Worm (Caenorhabditis elegans) whole organism, young adult: ENCODE results near the gene arx-5.

Experiments used
- B0261.1 ChIP-seq: sonication (generic microtip); optimal IDR thresholded peaks from 2 replicates; lab custom pipeline; 2016; ENCODE audit warnings: mild to moderate bottlenecking, missing genetic modification characterization, moderate library complexity, missing compliant biosample characterization
- C06A6.2 ChIP-seq: fragments of 200-800 bp; sonication (Bioruptor generic); conservative IDR thresholded peaks from 2 replicates; pipeline ENCODE4 v1.3.6; 2022; ENCODE audit warnings: missing genetic modification characterization, missing compliant biosample characterization
- C17E4.6 ChIP-seq: fragments of 200-800 bp; sonication (Bioruptor generic); IDR thresholded peaks from 2 replicates; pipeline ENCODE4 v1.3.6; 2022; ENCODE audit warnings: missing genetic modification reagents, missing genetic modification characterization, missing compliant biosample characterization
- F10E7.11 ChIP-seq: sonication (generic microtip); optimal IDR thresholded peaks from 2 replicates; lab custom pipeline; 2017; ENCODE audit warnings: mild to moderate bottlenecking, missing genetic modification characterization, moderate library complexity, missing compliant biosample characterization
- F23B12.7 ChIP-seq: sonication (generic microtip); optimal IDR thresholded peaks from 2 replicates; lab custom pipeline; 2017; ENCODE audit warnings: missing genetic modification characterization, mild to moderate bottlenecking, missing compliant biosample characterization, antibody characterized with exemption, moderate library complexity; ENCODE audit not compliant: insufficient read depth
- F33H1.4 ChIP-seq: fragments of 200-800 bp; sonication (Bioruptor generic); IDR thresholded peaks from 2 replicates; pipeline ENCODE4 v1.3.6; 2022; ENCODE audit warnings: missing genetic modification reagents, missing genetic modification characterization, missing compliant biosample characterization
- F37B4.10 ChIP-seq: fragments of 200-800 bp; sonication (Bioruptor generic); IDR thresholded peaks from 2 replicates; pipeline ENCODE4 v1.3.6; 2022; ENCODE audit warnings: missing genetic modification characterization, missing compliant biosample characterization
- F49E8.2 ChIP-seq: sonication (generic microtip); optimal IDR thresholded peaks from 3 replicates; lab custom pipeline; 2017; ENCODE audit warnings: missing genetic modification characterization, mild to moderate bottlenecking, missing compliant biosample characterization, antibody characterized with exemption, moderate library complexity; ENCODE audit not compliant: insufficient read depth
- T26A5.8 ChIP-seq: sonication (generic microtip); optimal IDR thresholded peaks from 2 replicates; lab custom pipeline; 2016; ENCODE audit warnings: missing genetic modification characterization, missing compliant biosample characterization
- Y79H2A.3 ChIP-seq: fragments of 200-800 bp; sonication (Bioruptor generic); conservative IDR thresholded peaks from 2 replicates; pipeline ENCODE4 v1.3.6; 2022; ENCODE audit warnings: missing genetic modification reagents, missing genetic modification characterization, missing compliant biosample characterization
- aptf-3 ChIP-seq: fragments of 200-800 bp; sonication (Bioruptor generic); IDR thresholded peaks from 2 replicates; pipeline ENCODE4 v1.3.6; 2022; ENCODE audit warnings: missing genetic modification characterization, missing compliant biosample characterization
- athp-1 ChIP-seq: sonication (generic microtip); optimal IDR thresholded peaks from 2 replicates; lab custom pipeline; 2017; ENCODE audit warnings: mild to moderate bottlenecking, missing genetic modification characterization, missing compliant biosample characterization
- attf-3 ChIP-seq: fragments of 200-800 bp; sonication (Bioruptor generic); conservative IDR thresholded peaks from 2 replicates; pipeline ENCODE4 v1.3.6; 2022; ENCODE audit warnings: missing genetic modification reagents, missing genetic modification characterization, missing compliant biosample characterization
- attf-6 ChIP-seq: fragments of 200-800 bp; sonication (Bioruptor generic); IDR thresholded peaks from 2 replicates; pipeline ENCODE4 v1.3.6; 2022; ENCODE audit warnings: missing genetic modification reagents, missing genetic modification characterization, missing compliant biosample characterization
- bed-1 ChIP-seq: fragments of 200-800 bp; sonication (Bioruptor generic); IDR thresholded peaks from 2 replicates; pipeline ENCODE4 v1.3.6; 2022; ENCODE audit warnings: missing genetic modification reagents, missing genetic modification characterization, missing compliant biosample characterization
- ccch-3 ChIP-seq: fragments of 200-800 bp; sonication (Bioruptor generic); optimal IDR thresholded peaks from 2 replicates; lab custom pipeline; 2018; ENCODE audit warnings: mild to moderate bottlenecking, missing genetic modification characterization, missing compliant biosample characterization
- cebp-2 ChIP-seq: fragments of 200-800 bp; sonication (Bioruptor generic); IDR thresholded peaks from 2 replicates; pipeline ENCODE4 v1.3.6; 2022; ENCODE audit warnings: missing genetic modification characterization, missing compliant biosample characterization
- ceh-58 ChIP-seq: fragments of 200-800 bp; sonication (Bioruptor generic); IDR thresholded peaks from 2 replicates; pipeline ENCODE4 v1.3.6; 2022; ENCODE audit warnings: missing genetic modification characterization, missing compliant biosample characterization
- dox-1 ChIP-seq: fragments of 200-800 bp; sonication (Bioruptor generic); IDR thresholded peaks from 2 replicates; pipeline ENCODE4 v1.3.6; 2022; ENCODE audit warnings: missing genetic modification reagents, missing genetic modification characterization, missing compliant biosample characterization
- ets-4 ChIP-seq: fragments of 200-800 bp; sonication (Bioruptor generic); optimal IDR thresholded peaks from 2 replicates; lab custom pipeline; 2018; ENCODE audit warnings: mild to moderate bottlenecking, missing genetic modification characterization, missing compliant biosample characterization
- fkh-3 ChIP-seq: sonication (generic microtip); optimal IDR thresholded peaks from 2 replicates; lab custom pipeline; 2016; ENCODE audit warnings: mild to moderate bottlenecking, missing genetic modification characterization, missing compliant biosample characterization
- gei-17 ChIP-seq: fragments of 200-800 bp; sonication (Bioruptor generic); optimal IDR thresholded peaks from 2 replicates; lab custom pipeline; 2018; ENCODE audit warnings: mild to moderate bottlenecking, missing genetic modification characterization, missing compliant biosample characterization
- lin-40 ChIP-seq: sonication (generic microtip); optimal IDR thresholded peaks from 2 replicates; lab custom pipeline; 2016; ENCODE audit warnings: missing genetic modification characterization, mild to moderate bottlenecking, missing compliant biosample characterization, missing genotype, missing genetic modification reagents
- mel-28 ChIP-seq: sonication (generic microtip); optimal IDR thresholded peaks from 2 replicates; lab custom pipeline; 2016; ENCODE audit warnings: borderline replicate concordance, mild to moderate bottlenecking, missing genetic modification characterization, missing compliant biosample characterization
- mes-4 ChIP-seq: sonication (generic microtip); optimal IDR thresholded peaks from 2 replicates; lab custom pipeline; 2016; ENCODE audit warnings: missing genotype, missing genetic modification characterization, missing compliant biosample characterization
- mxl-1 ChIP-seq: sonication (generic microtip); optimal IDR thresholded peaks from 2 replicates; lab custom pipeline; 2016; ENCODE audit warnings: missing genetic modification characterization, missing compliant biosample characterization
- snpc-1.1 ChIP-seq: sonication (generic microtip); optimal IDR thresholded peaks from 2 replicates; lab custom pipeline; 2017; ENCODE audit warnings: missing genetic modification characterization, mild to moderate bottlenecking, missing compliant biosample characterization, antibody characterized with exemption, moderate library complexity, missing genotype, missing genetic modification reagents; ENCODE audit not compliant: insufficient read depth
- sptf-2 ChIP-seq: fragments of 200-800 bp; sonication (Bioruptor generic); optimal IDR thresholded peaks from 2 replicates; lab custom pipeline; 2018; ENCODE audit warnings: mild to moderate bottlenecking, missing genetic modification characterization, missing compliant biosample characterization
- tbp1 ChIP-seq: fragments of 200-800 bp; sonication (Bioruptor generic); optimal IDR thresholded peaks from 2 replicates; lab custom pipeline; 2018; ENCODE audit warnings: mild to moderate bottlenecking, missing genetic modification characterization, missing compliant biosample characterization
- tlf-1 ChIP-seq: fragments of 200-800 bp; sonication (Bioruptor generic); optimal IDR thresholded peaks from 2 replicates; lab custom pipeline; 2018; ENCODE audit warnings: mild to moderate bottlenecking, missing genetic modification characterization, missing compliant biosample characterization
- xnd-1 ChIP-seq: sonication (generic microtip); optimal IDR thresholded peaks from 2 replicates; lab custom pipeline; 2016; ENCODE audit warnings: missing genotype, missing genetic modification reagents, missing genetic modification characterization, missing compliant biosample characterization
- zim-3 ChIP-seq: sonication (generic microtip); optimal IDR thresholded peaks from 2 replicates; lab custom pipeline; 2017; ENCODE audit warnings: mild to moderate bottlenecking, missing genetic modification characterization, moderate library complexity, missing compliant biosample characterization
- ztf-28 ChIP-seq: fragments of 200-800 bp; sonication (Bioruptor generic); IDR thresholded peaks from 2 replicates; pipeline ENCODE4 v1.3.6; 2022; ENCODE audit warnings: missing genetic modification reagents, missing genetic modification characterization, missing compliant biosample characterization
- ztf-6 ChIP-seq: fragments of 200-800 bp; sonication (Bioruptor generic); IDR thresholded peaks from 2 replicates; pipeline ENCODE4 v1.3.6; 2022; ENCODE audit warnings: missing genetic modification reagents, missing genetic modification characterization, missing compliant biosample characterization

The arx-5 gene

ce11 chrIII:12818050-12818738, at the start of gene arx-5:
TSS of gene arx-5 (minus strand) at chrIII:12818100.
- TF ChIP-seq xnd-1 (tag; lab: Kevin White, UChicago), result no peak
- no peak for TF ChIP-seq F33H1.4 (GFP tag; lab: Robert Waterston, UW)
- no peak for TF ChIP-seq gei-17 (GFP tag; lab: Kevin White, UChicago)
- no peak for TF ChIP-seq F10E7.11 (tag; lab: Kevin White, UChicago)
- peak; percentile 90 for TF ChIP-seq attf-3 (GFP tag; lab: Robert Waterston, UW)

- TF ChIP-seq xnd-1 (tag; lab: Kevin White, UChicago) (no peak), bed-1 (GFP tag; lab: Robert Waterston, UW) (no peak)
Measured at ce11 chrIII:12864648-12865047, 46.7 kb upstream of the arx-5 start, which contains the start of gene Y37D8A.8. TSS of gene Y37D8A.8 (plus strand) at chrIII:12864948.

- no peak for TF ChIP-seq tlf-1 (GFP tag; lab: Kevin White, UChicago)
- TF ChIP-seq attf-6 (GFP tag; lab: Robert Waterston, UW), result no peak
- no peak for TF ChIP-seq snpc-1.1 (tag; lab: Kevin White, UChicago)
- TF ChIP-seq cebp-2 (GFP tag; lab: Robert Waterston, UW), result no peak
- TF ChIP-seq F37B4.10, result no peak
- no peak for TF ChIP-seq ets-4 (GFP tag; lab: Kevin White, UChicago)
- TF ChIP-seq xnd-1 (tag; lab: Kevin White, UChicago), result no peak
- no peak for TF ChIP-seq ceh-58
- TF ChIP-seq mxl-1 (tag; lab: Kevin White, UChicago), result no peak
Measured at ce11 chrIII:12860119-12860518, 42.2 kb upstream of the arx-5 start.

ce11 chrIII:12856628-12857027, 38.7 kb upstream of the arx-5 start, which contains the start of gene Y37D8A.26:
TSS of gene Y37D8A.26 (minus strand) at chrIII:12856728.
- TF ChIP-seq attf-6 (GFP tag; lab: Robert Waterston, UW) (no peak), ztf-28 (no peak), dox-1 (no peak), ccch-3 (GFP tag; lab: Kevin White, UChicago) (no peak), ztf-6 (no peak), F23B12.7 (tag; lab: Kevin White, UChicago) (no peak), tbp1 (no peak), B0261.1 (no peak), F49E8.2 (tag; lab: Kevin White, UChicago) (no peak), cebp-2 (GFP tag; lab: Robert Waterston, UW) (no peak), F10E7.11 (tag; lab: Kevin White, UChicago) (no peak), zim-3 (no peak)

- TF ChIP-seq lin-40 (tag; lab: Kevin White, UChicago) (no peak), sptf-2 (GFP tag; lab: Kevin White, UChicago) (no peak), mxl-1 (tag; lab: Kevin White, UChicago) (no peak), mel-28 (tag; lab: Kevin White, UChicago) (no peak), T26A5.8 (tag; lab: Kevin White, UChicago) (no peak), ceh-58 (no peak)
- TF ChIP-seq, all 124 proteins: peak for 0
Measured at ce11 chrIII:12855394-12855793, 37.5 kb upstream of the arx-5 start, which contains the start of gene Y37D8A.5. TSS of gene Y37D8A.5 (minus strand) at chrIII:12855494.

- TF ChIP-seq C06A6.2 (GFP tag; lab: Robert Waterston, UW), result no peak
- no peak for TF ChIP-seq mes-4 (tag; lab: Kevin White, UChicago)
- TF ChIP-seq Y79H2A.3 (GFP tag; lab: Robert Waterston, UW), result no peak
- TF ChIP-seq C17E4.6 (GFP tag; lab: Robert Waterston, UW), result no peak
- TF ChIP-seq fkh-3, result no peak
- no peak for TF ChIP-seq aptf-3 (GFP tag; lab: Robert Waterston, UW)
- TF ChIP-seq athp-1 (tag; lab: Kevin White, UChicago), result no peak
Measured at ce11 chrIII:12851034-12851433, 33.1 kb upstream of the arx-5 start.
